Worm (Caenorhabditis elegans) whole organism, midembryonic: ENCODE results near the gene lin-2.

Experiments used
- T22C8.4 ChIP-seq: fragments of 200-800 bp; sonication (Bioruptor generic); IDR thresholded peaks from 2 replicates; pipeline ENCODE4 v1.3.6; 2022; ENCODE audit warnings: missing genetic modification characterization, missing compliant biosample characterization
- cog-1 ChIP-seq: sonication (generic microtip); optimal IDR thresholded peaks from 2 replicates; lab custom pipeline; 2016; ENCODE audit warnings: missing genetic modification characterization, missing compliant biosample characterization
- flt-1 ChIP-seq: fragments of 200-800 bp; sonication (Bioruptor generic); IDR thresholded peaks from 2 replicates; pipeline ENCODE4 v1.3.6; 2022; ENCODE audit warnings: missing genetic modification characterization, missing compliant biosample characterization
- klf-2 ChIP-seq: fragments of 200-800 bp; sonication (Bioruptor generic); conservative IDR thresholded peaks from 2 replicates; pipeline ENCODE4 v1.3.6; 2022; ENCODE audit warnings: missing genetic modification reagents, missing genetic modification characterization, missing compliant biosample characterization
- med-1 ChIP-seq: sonication (generic microtip); optimal IDR thresholded peaks from 2 replicates; lab custom pipeline; 2017; ENCODE audit warnings: missing genetic modification characterization, mild to moderate bottlenecking, missing compliant biosample characterization, antibody characterized with exemption, missing genetic modification reagents; ENCODE audit not compliant: insufficient read depth
- ref-1 ChIP-seq: fragments of 200-800 bp; sonication (Bioruptor generic); conservative IDR thresholded peaks from 2 replicates; pipeline ENCODE4 v1.3.6; 2022; ENCODE audit warnings: missing genetic modification reagents, missing genetic modification characterization, missing compliant biosample characterization
- tab-1 ChIP-seq: fragments of 200-800 bp; sonication (Bioruptor generic); IDR thresholded peaks from 2 replicates; pipeline ENCODE4 v1.3.6; 2022; ENCODE audit warnings: missing genetic modification characterization, missing compliant biosample characterization
- ztf-23 ChIP-seq: fragments of 200-800 bp; sonication (Bioruptor generic); IDR thresholded peaks from 2 replicates; pipeline ENCODE4 v1.3.6; 2022; ENCODE audit warnings: missing genetic modification reagents, missing genetic modification characterization, missing compliant biosample characterization
- ztf-29 ChIP-seq: fragments of 200-800 bp; sonication (Bioruptor generic); IDR thresholded peaks from 2 replicates; pipeline ENCODE4 v1.3.6; 2022; ENCODE audit warnings: missing genetic modification reagents, missing genetic modification characterization, missing compliant biosample characterization

Gene lin-2

ce11 chrX:12407297-12407696, 6.5 kb downstream of the lin-2 start:
- TF ChIP-seq tab-1 (GFP tag; lab: Robert Waterston, UW) (peak; percentile 63), ztf-23 (GFP tag; lab: Robert Waterston, UW) (0 out of 2 replicates have a peak, but pooled peaks have one; percentile 34), flt-1 (GFP tag; lab: Robert Waterston, UW) (no peak)

- TF ChIP-seq cog-1 (tag; lab: Kevin White, UChicago) (no peak), ref-1 (GFP tag; lab: Robert Waterston, UW) (no peak), klf-2 (GFP tag; lab: Robert Waterston, UW) (no peak), ztf-23 (GFP tag; lab: Robert Waterston, UW) (no peak), med-1 (no peak)
These were observed 7.2 kb downstream of the lin-2 start for ce11 chrX:12406592-12406991.

- no peak for TF ChIP-seq klf-2 (GFP tag; lab: Robert Waterston, UW)
- no peak for TF ChIP-seq T22C8.4 (GFP tag; lab: Robert Waterston, UW)
- no peak for TF ChIP-seq med-1
- no peak for TF ChIP-seq ref-1 (GFP tag; lab: Robert Waterston, UW)
- TF ChIP-seq ztf-29 (GFP tag; lab: Robert Waterston, UW), result no peak
- TF ChIP-seq tab-1 (GFP tag; lab: Robert Waterston, UW), result no peak
- no peak for TF ChIP-seq flt-1 (GFP tag; lab: Robert Waterston, UW)
- TF ChIP-seq ztf-23 (GFP tag; lab: Robert Waterston, UW), result no peak
- no peak for TF ChIP-seq cog-1 (tag; lab: Kevin White, UChicago)
These were observed 7.8 kb downstream of the lin-2 start for ce11 chrX:12406037-12406436.

DNA sequence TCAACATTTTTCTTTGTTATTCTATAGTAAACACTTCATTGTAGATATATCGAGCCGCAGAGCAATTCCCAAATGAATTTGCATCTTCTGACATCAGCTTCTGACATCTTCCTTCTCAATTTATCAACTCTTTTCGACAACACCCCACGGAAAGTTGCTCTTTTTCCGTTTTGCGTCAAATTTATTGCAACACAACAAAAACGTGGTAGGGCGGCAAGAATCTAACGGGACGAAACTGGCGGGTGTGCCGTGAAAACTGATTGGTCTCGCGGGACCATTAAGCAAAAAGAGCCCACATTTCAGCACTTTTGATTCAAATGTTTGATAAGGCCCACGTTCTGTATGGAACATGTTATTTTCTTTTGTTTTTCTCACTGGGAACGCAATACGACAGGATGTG, 9.1 kb downstream of the lin-2 start:
- TF ChIP-seq ztf-29 (GFP tag; lab: Robert Waterston, UW), result no peak
- TF ChIP-seq ref-1 (GFP tag; lab: Robert Waterston, UW), result no peak
- TF ChIP-seq tab-1 (GFP tag; lab: Robert Waterston, UW), result no peak
- no peak for TF ChIP-seq flt-1 (GFP tag; lab: Robert Waterston, UW)
- no peak for TF ChIP-seq ztf-23 (GFP tag; lab: Robert Waterston, UW)
- no peak for TF ChIP-seq klf-2 (GFP tag; lab: Robert Waterston, UW)
- no peak for TF ChIP-seq T22C8.4 (GFP tag; lab: Robert Waterston, UW)
- no peak for TF ChIP-seq med-1
- no peak for TF ChIP-seq cog-1 (tag; lab: Kevin White, UChicago)

ce11 chrX:12393786-12394308, 20.0 kb downstream of the lin-2 start, which contains the start of gene F17E5.2:
F17E5.2 (plus strand) TSS chrX:12394258.
- peak; percentile 94 for TF ChIP-seq cog-1 (tag; lab: Kevin White, UChicago)
- TF ChIP-seq klf-2 (GFP tag; lab: Robert Waterston, UW), result no peak

- TF ChIP-seq ztf-29 (GFP tag; lab: Robert Waterston, UW), result no peak
- no peak for TF ChIP-seq cog-1 (tag; lab: Kevin White, UChicago)
- TF ChIP-seq flt-1 (GFP tag; lab: Robert Waterston, UW), result no peak
- TF ChIP-seq ref-1 (GFP tag; lab: Robert Waterston, UW), result no peak
- no peak for TF ChIP-seq klf-2 (GFP tag; lab: Robert Waterston, UW)
- TF ChIP-seq T22C8.4 (GFP tag; lab: Robert Waterston, UW), result no peak
- TF ChIP-seq tab-1 (GFP tag; lab: Robert Waterston, UW), result no peak
These were observed 22.5 kb downstream of the lin-2 start, which contains the start of gene nekl-3 for ce11 chrX:12391380-12391779. nekl-3 (minus strand) TSS chrX:12391480.

DNA sequence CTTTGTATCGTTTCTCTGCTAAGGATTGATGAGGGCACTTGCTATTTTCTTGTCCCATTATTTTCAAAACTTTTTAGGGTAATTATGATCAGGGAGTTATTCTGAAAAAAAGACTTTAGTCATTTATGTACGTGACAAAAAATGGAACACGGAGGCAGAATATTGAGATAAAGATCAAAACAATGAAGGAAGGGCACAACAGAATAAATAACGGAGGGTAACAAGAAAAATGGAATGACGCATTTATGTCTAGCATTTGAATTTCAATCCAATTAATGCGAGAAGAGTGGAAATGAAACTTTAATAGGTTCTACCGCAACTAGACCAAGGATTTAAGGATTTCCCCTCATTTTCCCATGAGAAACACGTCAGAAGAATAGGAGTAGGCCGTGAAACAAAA, 35.5 kb downstream of the lin-2 start, which contains the start of gene glb-13:
TSS of gene glb-13 (minus strand) at position 101 of the 400 bp plus-strand sequence.
- TF ChIP-seq cog-1 (tag; lab: Kevin White, UChicago) (no peak), flt-1 (GFP tag; lab: Robert Waterston, UW) (no peak), klf-2 (GFP tag; lab: Robert Waterston, UW) (no peak), med-1 (no peak), ztf-29 (GFP tag; lab: Robert Waterston, UW) (no peak), ztf-23 (GFP tag; lab: Robert Waterston, UW) (no peak), ref-1 (GFP tag; lab: Robert Waterston, UW) (no peak), tab-1 (GFP tag; lab: Robert Waterston, UW) (no peak), T22C8.4 (GFP tag; lab: Robert Waterston, UW) (no peak)

ce11 chrX:12375783-12376182, 38.1 kb downstream of the lin-2 start:
- TF ChIP-seq tab-1 (GFP tag; lab: Robert Waterston, UW), result no peak
- no peak for TF ChIP-seq cog-1 (tag; lab: Kevin White, UChicago)
- TF ChIP-seq flt-1 (GFP tag; lab: Robert Waterston, UW), result no peak
- no peak for TF ChIP-seq ref-1 (GFP tag; lab: Robert Waterston, UW)
- no peak for TF ChIP-seq T22C8.4 (GFP tag; lab: Robert Waterston, UW)
- no peak for TF ChIP-seq ztf-23 (GFP tag; lab: Robert Waterston, UW)
- TF ChIP-seq klf-2 (GFP tag; lab: Robert Waterston, UW), result no peak
- no peak for TF ChIP-seq med-1
- TF ChIP-seq ztf-29 (GFP tag; lab: Robert Waterston, UW), result no peak

- no peak for TF ChIP-seq T22C8.4 (GFP tag; lab: Robert Waterston, UW)
- no peak for TF ChIP-seq med-1
- no peak for TF ChIP-seq ztf-23 (GFP tag; lab: Robert Waterston, UW)
These were observed 42.5 kb downstream of the lin-2 start, which contains the start of gene rif-1.2 for ce11 chrX:12371321-12371720. rif-1.2 (minus strand) TSS chrX:12371421.

ce11 chrX:12367498-12367897, 46.3 kb downstream of the lin-2 start:
- TF ChIP-seq cog-1 (tag; lab: Kevin White, UChicago), result no peak
- peak; percentile 81 for TF ChIP-seq tab-1 (GFP tag; lab: Robert Waterston, UW)
- peak; percentile 47; the same call in 1 of the 2 replicates for TF ChIP-seq ztf-29 (GFP tag; lab: Robert Waterston, UW)
- peak; percentile 62 for TF ChIP-seq T22C8.4 (GFP tag; lab: Robert Waterston, UW)
- TF ChIP-seq ztf-23 (GFP tag; lab: Robert Waterston, UW), result peak; percentile 85
- TF ChIP-seq ref-1 (GFP tag; lab: Robert Waterston, UW), result peak; percentile 58; the same call in 1 of the 2 replicates
- TF ChIP-seq med-1, result peak; percentile 21
- peak; percentile 92 for TF ChIP-seq flt-1 (GFP tag; lab: Robert Waterston, UW)
- TF ChIP-seq klf-2 (GFP tag; lab: Robert Waterston, UW), result 0 out of 2 replicates have a peak, but pooled peaks have one; percentile 34
